Fruit fly (Drosophila melanogaster) whole organism, embryonic: Measurements from ENCODE around the gene nompC.
A peak's percentile ranks its signal among the peaks of the same experiment; 100 is the strongest.

Source experiments
- Abd-B ChIP-seq: fragments of 200-800 bp; sonication (Bioruptor generic); optimal IDR thresholded peaks from 2 replicates; lab custom pipeline; 2018; ENCODE audit warnings: missing biosample characterization, mild to moderate bottlenecking, missing genetic modification characterization, moderate library complexity
- Bdp1 ChIP-seq: fragments of 200-800 bp; sonication (Bioruptor generic); optimal IDR thresholded peaks from 3 replicates; lab custom pipeline; 2016; ENCODE audit warnings: missing biosample characterization, missing genetic modification characterization
- CG10209 ChIP-seq: fragments of 200-800 bp; sonication (Bioruptor generic); optimal IDR thresholded peaks from 3 replicates; lab custom pipeline; 2017; ENCODE audit warnings: missing biosample characterization, mild to moderate bottlenecking, missing genetic modification characterization, missing genetic modification reagents
- CG11398 ChIP-seq: fragments of 200-800 bp; sonication (Bioruptor generic); optimal IDR thresholded peaks from 2 replicates; lab custom pipeline; 2016; ENCODE audit warnings: missing biosample characterization, missing genetic modification characterization
- CG12769 ChIP-seq: fragments of 200-800 bp; sonication (Bioruptor generic); optimal IDR thresholded peaks from 2 replicates; lab custom pipeline; 2019; ENCODE audit warnings: missing biosample characterization, mild to moderate bottlenecking, missing genetic modification characterization, moderate library complexity
- CG15479 ChIP-seq: fragments of 200-800 bp; sonication (Bioruptor generic); optimal IDR thresholded peaks from 3 replicates; lab custom pipeline; 2019; ENCODE audit warnings: missing biosample characterization, mild to moderate bottlenecking, missing genetic modification characterization, moderate library complexity
- CG1603 ChIP-seq: fragments of 200-800 bp; sonication (Bioruptor generic); optimal IDR thresholded peaks from 2 replicates; lab custom pipeline; 2019; ENCODE audit warnings: missing biosample characterization, mild to moderate bottlenecking, missing genetic modification characterization, moderate library complexity
- CG17829 ChIP-seq: fragments of 200-800 bp; optimal IDR thresholded peaks from 2 replicates; lab custom pipeline; 2019; ENCODE audit warnings: missing biosample characterization, mild to moderate bottlenecking, missing genetic modification characterization, moderate library complexity
- CG1792 ChIP-seq: fragments of 200-800 bp; sonication (Bioruptor generic); optimal IDR thresholded peaks from 2 replicates; lab custom pipeline; 2016; ENCODE audit warnings: missing biosample characterization, missing genetic modification characterization
- CG31441 ChIP-seq: fragments of 200-800 bp; sonication (Bioruptor generic); IDR thresholded peaks from 2 replicates; pipeline ENCODE4 v1.3.6; 2022; ENCODE audit warnings: missing biosample characterization, missing genetic modification characterization
- CG32767 ChIP-seq: fragments of 200-800 bp; sonication (Bioruptor generic); IDR thresholded peaks from 2 replicates; pipeline ENCODE4 v1.3.6; 2022; ENCODE audit warnings: missing biosample characterization, missing genetic modification characterization
- CG5245 ChIP-seq: fragments of 200-800 bp; sonication (Bioruptor generic); optimal IDR thresholded peaks from 3 replicates; lab custom pipeline; 2016; ENCODE audit warnings: missing biosample characterization, missing genetic modification characterization
- CG6765 ChIP-seq: fragments of 200-800 bp; sonication (Bioruptor generic); optimal IDR thresholded peaks from 3 replicates; lab custom pipeline; 2017; ENCODE audit warnings: missing biosample characterization, mild to moderate bottlenecking, missing genetic modification characterization
- CG8388 ChIP-seq: fragments of 200-800 bp; sonication (Bioruptor generic); optimal IDR thresholded peaks from 2 replicates; lab custom pipeline; 2019; ENCODE audit warnings: missing biosample characterization, mild to moderate bottlenecking, missing genetic modification characterization, moderate library complexity
- CG8765 ChIP-seq: fragments of 200-800 bp; sonication (Bioruptor generic); IDR thresholded peaks from 2 replicates; pipeline ENCODE4 v1.3.6; 2022; ENCODE audit warnings: missing biosample characterization, missing genetic modification characterization
- CG8924 ChIP-seq: fragments of 200-800 bp; optimal IDR thresholded peaks from 3 replicates; lab custom pipeline; 2019; ENCODE audit warnings: missing biosample characterization, mild to moderate bottlenecking, missing genetic modification characterization, moderate library complexity
- Fer3 ChIP-seq: fragments of 200-800 bp; sonication (Bioruptor generic); optimal IDR thresholded peaks from 2 replicates; lab custom pipeline; 2018; ENCODE audit warnings: missing biosample characterization, mild to moderate bottlenecking, missing genetic modification characterization, moderate library complexity
- HHEX ChIP-seq: fragments of 200-800 bp; sonication (Bioruptor generic); optimal IDR thresholded peaks from 3 replicates; lab custom pipeline; 2017; ENCODE audit warnings: missing biosample characterization, mild to moderate bottlenecking, missing genetic modification characterization, missing genetic modification reagents
- HLHmδ ChIP-seq: fragments of 200-800 bp; sonication (Bioruptor generic); optimal IDR thresholded peaks from 2 replicates; lab custom pipeline; 2018; ENCODE audit warnings: missing biosample characterization, mild to moderate bottlenecking, missing genetic modification characterization, moderate library complexity
- Hand ChIP-seq: fragments of 200-800 bp; sonication (Bioruptor generic); optimal IDR thresholded peaks from 2 replicates; lab custom pipeline; 2017; ENCODE audit warnings: mild to moderate bottlenecking, missing biosample characterization, missing genetic modification reagents, missing genetic modification characterization
- Hr3 ChIP-seq: fragments of 200-800 bp; sonication (Bioruptor generic); optimal IDR thresholded peaks from 3 replicates; lab custom pipeline; 2016; ENCODE audit warnings: missing biosample characterization, missing genetic modification characterization
- Jarid2 ChIP-seq: fragments of 200-800 bp; sonication (Bioruptor generic); optimal IDR thresholded peaks from 3 replicates; lab custom pipeline; 2017; ENCODE audit warnings: mild to moderate bottlenecking, missing biosample characterization, missing genetic modification reagents, missing genetic modification characterization
- Lim3 ChIP-seq: fragments of 200-800 bp; sonication (Bioruptor generic); IDR thresholded peaks from 2 replicates; pipeline ENCODE4 v1.3.6; 2022; ENCODE audit warnings: missing biosample characterization, missing genetic modification characterization
- Med ChIP-seq: fragments of 200-800 bp; sonication (Bioruptor generic); peaks from one replicate; lab custom pipeline; 2016; ENCODE audit warnings: missing biosample characterization, missing genetic modification characterization, mild to moderate bottlenecking, inconsistent platforms, moderate library complexity
- Myb ChIP-seq: fragments of 200-800 bp; sonication (Bioruptor generic); optimal IDR thresholded peaks from 2 replicates; lab custom pipeline; 2016; ENCODE audit warnings: missing biosample characterization, missing genetic modification characterization
- Opbp ChIP-seq: fragments of 200-800 bp; sonication (Bioruptor generic); IDR thresholded peaks from 3 replicates; pipeline ENCODE4 v1.3.6; 2022; ENCODE audit warnings: missing biosample characterization, missing genetic modification characterization; ENCODE audit not compliant: partially characterized antibody
- TFAM ChIP-seq: fragments of 200-800 bp; sonication (Bioruptor generic); optimal IDR thresholded peaks from 2 replicates; lab custom pipeline; 2017; ENCODE audit warnings: missing biosample characterization, missing genetic modification characterization, inconsistent platforms
- amos ChIP-seq: fragments of 200-800 bp; sonication (Bioruptor generic); IDR thresholded peaks from 2 replicates; pipeline ENCODE4 v1.3.6; 2022; ENCODE audit warnings: missing biosample characterization, missing genetic modification characterization; ENCODE audit not compliant: partially characterized antibody
- ase ChIP-seq: fragments of 200-800 bp; sonication (Bioruptor generic); IDR thresholded peaks from 3 replicates; pipeline ENCODE4 v1.3.6; 2022; ENCODE audit warnings: missing biosample characterization, missing genetic modification characterization
- az2 ChIP-seq: fragments of 200-800 bp; sonication (Bioruptor generic); optimal IDR thresholded peaks from 3 replicates; lab custom pipeline; 2016; ENCODE audit warnings: missing biosample characterization, missing genetic modification characterization
- bcd ChIP-seq: fragments of 200-800 bp; sonication (Bioruptor generic); optimal IDR thresholded peaks from 2 replicates; lab custom pipeline; 2017; ENCODE audit warnings: missing biosample characterization, mild to moderate bottlenecking, missing genetic modification characterization
- bigmax ChIP-seq: fragments of 200-800 bp; sonication (Bioruptor generic); optimal IDR thresholded peaks from 2 replicates; lab custom pipeline; 2018; ENCODE audit warnings: missing biosample characterization, mild to moderate bottlenecking, missing genetic modification characterization
- cg ChIP-seq: fragments of 200-800 bp; sonication (Bioruptor generic); optimal IDR thresholded peaks from 3 replicates; lab custom pipeline; 2019; ENCODE audit warnings: missing biosample characterization, mild to moderate bottlenecking, missing genetic modification characterization, moderate library complexity
- crp ChIP-seq, 2 experiments: fragments of 200-800 bp; sonication (Bioruptor generic); optimal IDR thresholded peaks; 2 replicates in 1 of 2; 3 replicates in 1 of 2; lab custom pipeline; 2017; ENCODE audit warnings: missing biosample characterization in 2 of 2, missing genetic modification characterization in 2 of 2, mild to moderate bottlenecking in 1 of 2, moderate library complexity in 1 of 2
- dimm ChIP-seq: fragments of 200-800 bp; sonication (Bioruptor generic); IDR thresholded peaks from 2 replicates; pipeline ENCODE4 v1.3.6; 2022; ENCODE audit warnings: missing biosample characterization, missing genetic modification characterization
- fru ChIP-seq: fragments of >200 bp; optimal IDR thresholded peaks from 2 replicates; lab custom pipeline; 2017
- gsb ChIP-seq: fragments of 200-800 bp; sonication (Bioruptor generic); IDR thresholded peaks from 2 replicates; pipeline ENCODE4 v1.3.6; 2022; ENCODE audit warnings: missing biosample characterization, missing genetic modification characterization
- hkb ChIP-seq, 2 experiments: fragments of 200-800 bp in 1 of 2; fragments of >200 bp in 1 of 2; sonication (Bioruptor generic) in 1 of 2; IDR thresholded peaks in 1 of 2; optimal IDR thresholded peaks in 1 of 2; 2 replicates each; pipeline versions ENCODE4 v1.3.6 to Lab custom; 2017 to 2022; ENCODE audit warnings: missing biosample characterization in 1 of 2, missing genetic modification characterization in 1 of 2
- inv ChIP-seq: fragments of 200-800 bp; sonication (Bioruptor generic); IDR thresholded peaks from 2 replicates; pipeline ENCODE4 v1.3.6; 2022; ENCODE audit warnings: missing biosample characterization, missing genetic modification characterization; ENCODE audit not compliant: partially characterized antibody
- lilli ChIP-seq: fragments of 200-800 bp; sonication (Bioruptor generic); optimal IDR thresholded peaks from 3 replicates; lab custom pipeline; 2016; ENCODE audit warnings: missing biosample characterization, missing genetic modification characterization
- nmo ChIP-seq: fragments of 200-800 bp; sonication (Bioruptor generic); optimal IDR thresholded peaks from 2 replicates; lab custom pipeline; 2018; ENCODE audit warnings: missing biosample characterization, mild to moderate bottlenecking, missing genetic modification characterization, moderate library complexity
- oc ChIP-seq: fragments of 200-800 bp; sonication (Bioruptor generic); optimal IDR thresholded peaks from 2 replicates; lab custom pipeline; 2018; ENCODE audit warnings: missing biosample characterization, mild to moderate bottlenecking, missing genetic modification characterization, moderate library complexity
- pb ChIP-seq: fragments of 200-800 bp; sonication (Bioruptor generic); optimal IDR thresholded peaks from 3 replicates; lab custom pipeline; 2016; ENCODE audit warnings: missing biosample characterization, missing genetic modification characterization
- phol ChIP-seq: fragments of 200-800 bp; sonication (Bioruptor generic); optimal IDR thresholded peaks from 3 replicates; lab custom pipeline; 2018; ENCODE audit warnings: missing biosample characterization, mild to moderate bottlenecking, missing genetic modification characterization, moderate library complexity
- run ChIP-seq: fragments of 200-800 bp; sonication (Bioruptor generic); optimal IDR thresholded peaks from 3 replicates; lab custom pipeline; 2018; ENCODE audit warnings: missing biosample characterization, mild to moderate bottlenecking, missing genetic modification characterization
- tll ChIP-seq, 2 experiments: fragments of 200-800 bp in 1 of 2; fragments of >200 bp in 1 of 2; sonication (Bioruptor generic) in 1 of 2; optimal IDR thresholded peaks; 2 replicates each; lab custom pipeline; 2017 to 2019; ENCODE audit warnings: missing biosample characterization in 2 of 2, missing genetic modification characterization in 2 of 2, mild to moderate bottlenecking in 1 of 2, moderate library complexity in 1 of 2
- wdn ChIP-seq: fragments of 200-800 bp; sonication (Bioruptor generic); IDR thresholded peaks from 2 replicates; pipeline ENCODE4 v1.3.6; 2022; ENCODE audit warnings: missing biosample characterization, missing genetic modification characterization
- wor ChIP-seq: fragments of 200-800 bp; sonication (Bioruptor generic); IDR thresholded peaks from 2 replicates; pipeline ENCODE4 v1.3.6; 2022; ENCODE audit warnings: missing biosample characterization, missing genetic modification characterization

nompC gene

DNA sequence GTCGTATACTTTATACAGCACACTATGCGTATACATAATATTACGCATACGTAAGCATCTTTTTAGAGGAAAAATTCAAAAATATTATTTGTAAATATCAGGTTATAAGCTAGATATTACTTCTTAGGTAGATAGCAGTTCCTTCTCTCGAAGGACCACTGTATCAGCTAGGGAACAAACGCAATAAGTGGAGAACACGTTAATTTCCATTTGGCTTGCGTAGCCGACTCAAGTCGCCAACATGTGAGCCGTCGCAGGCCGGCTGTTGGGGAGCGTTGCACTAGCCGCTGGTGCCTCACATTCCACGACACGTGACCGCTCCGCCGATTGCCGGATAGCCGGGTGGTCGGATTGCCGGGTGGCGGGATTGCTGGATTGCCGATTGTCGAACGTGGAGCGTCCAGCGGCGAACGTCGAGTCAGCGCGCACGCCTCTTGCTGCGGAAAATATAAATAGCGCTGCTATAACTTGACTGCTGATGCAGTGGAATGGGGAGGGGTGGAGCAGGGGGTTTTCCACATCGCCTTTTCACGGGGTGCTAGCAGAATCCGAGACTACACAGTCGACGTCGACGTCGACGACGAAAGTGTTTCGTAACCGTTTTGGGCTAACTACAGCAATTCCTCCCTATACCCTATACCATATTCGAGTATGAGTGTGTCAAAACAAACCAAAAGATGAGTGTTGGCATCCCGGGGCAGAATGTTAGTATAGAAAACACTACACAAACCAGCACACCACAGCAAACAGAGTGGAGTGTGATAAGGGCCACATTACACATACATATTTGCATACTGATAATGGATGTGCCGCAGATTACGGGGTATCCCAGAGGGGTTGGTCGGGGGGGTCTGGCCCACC lies 42.7 kb upstream of the nompC start (continued):
- TF ChIP-seq Abd-B (GFP tag; lab: Kevin White, UChicago) (no peak), CG5245 (GFP tag; lab: Kevin White, UChicago) (no peak), CG15479 (no peak), CG1603 (peak; percentile 37), inv (no peak), CG8924 (no peak), Fer3 (tag; lab: Kevin White, UChicago) (no peak), pb (GFP tag; lab: Kevin White, UChicago) (no peak), CG17829 (no peak), TFAM (GFP tag; lab: Kevin White, UChicago) (no peak), fru (no peak), bcd (GFP tag; lab: Kevin White, UChicago) (peak; percentile 42), CG12769 (tag; lab: Kevin White, UChicago) (peak; percentile 61), Jarid2 (no peak), HHEX (GFP tag; lab: Kevin White, UChicago) (peak; percentile 35), Opbp (GFP tag; lab: Robert Waterston, UW) (peak; percentile 52; the same call in 1 of the 3 replicates), wor (GFP tag; lab: Robert Waterston, UW) (no peak), CG1792 (GFP tag; lab: Kevin White, UChicago) (no peak), dimm (GFP tag; lab: Robert Waterston, UW) (no peak), gsb (GFP tag; lab: Robert Waterston, UW) (no peak), Hand (no peak), cg (GFP tag; lab: Kevin White, UChicago) (no peak), oc (no peak), CG10209 (GFP tag; lab: Kevin White, UChicago) (peak; percentile 13), Lim3 (GFP tag; lab: Robert Waterston, UW) (no peak), Bdp1 (GFP tag; lab: Kevin White, UChicago) (no peak), Myb (GFP tag; lab: Kevin White, UChicago) (no peak), hkb (optimal IDR thresholded peaks at IDR 0.05; lab: Kevin White, UChicago) (no peak), hkb (GFP tag; IDR thresholded peaks at IDR 0.05; lab: Robert Waterston, UW) (no peak), CG8388 (GFP tag; lab: Kevin White, UChicago) (no peak), CG32767 (GFP tag; lab: Robert Waterston, UW) (no peak), ase (GFP tag; lab: Robert Waterston, UW) (no peak), az2 (GFP tag; lab: Kevin White, UChicago) (no peak), amos (GFP tag; lab: Robert Waterston, UW) (no peak), wdn (GFP tag; lab: Robert Waterston, UW) (no peak), phol (tag; lab: Kevin White, UChicago) (peak; percentile 19), lilli (no peak), CG31441 (0 out of 2 replicates have a peak, but pooled peaks have one; percentile 8), CG6765 (GFP tag; lab: Kevin White, UChicago) (no peak), CG8765 (GFP tag; lab: Robert Waterston, UW) (no peak), tll (GFP tag; optimal IDR thresholded peaks at IDR 0.05; lab: Kevin White, UChicago) (no peak), bigmax (GFP tag; lab: Kevin White, UChicago) (no peak), crp (GFP tag; optimal IDR thresholded peaks at IDR 0.05; lab: Kevin White, UChicago) (no peak), nmo (no peak), Hr3 (no peak), HLHmδ (GFP tag; lab: Kevin White, UChicago) (peak; percentile 18), Med (GFP tag; lab: Kevin White, UChicago) (peak; percentile 80), run (tag; lab: Kevin White, UChicago) (no peak), CG11398 (peak; percentile 25)
